Worm (Caenorhabditis elegans) whole organism, L4/young adult: ENCODE data around the gene srg-20.

Experiments
- W03F9.2 ChIP-seq: fragments of 150-350 bp; optimal IDR thresholded peaks from 2 replicates; lab custom pipeline; 2014; ENCODE audit warnings: missing biosample characterization, missing genetic modification characterization
- dao-5 ChIP-seq: sonication (generic microtip); optimal IDR thresholded peaks from 2 replicates; lab custom pipeline; 2016; ENCODE audit warnings: missing genotype, missing genetic modification characterization, moderate library complexity, missing compliant biosample characterization
- him-1 ChIP-seq: sonication (generic microtip); optimal IDR thresholded peaks from 2 replicates; lab custom pipeline; 2016; ENCODE audit warnings: missing genotype, missing genetic modification reagents, missing genetic modification characterization, missing compliant biosample characterization

srg-20 gene

ce11 chrII:1679081-1679480 is 42.6 kb downstream of the srg-20 start, which contains the start of gene irld-36:
Gene irld-36, plus strand, starts transcription at chrII:1679381.
- no peak for TF ChIP-seq him-1
- TF ChIP-seq dao-5 = no peak
- TF ChIP-seq W03F9.2 = no peak

ce11 chrII:1682218-1682617 is 45.7 kb downstream of the srg-20 start, which contains the start of gene fbxb-26:
Gene fbxb-26, plus strand, starts transcription at chrII:1682518.
- TF ChIP-seq W03F9.2 (no peak), him-1 (no peak), dao-5 (no peak)

ce11 chrII:1683742-1684141 is 47.2 kb downstream of the srg-20 start, which contains the start of gene fbxb-25:
Gene fbxb-25, plus strand, starts transcription at chrII:1684042.
- TF ChIP-seq dao-5 (no peak), W03F9.2 (no peak), him-1 (no peak)
